Fruit fly (Drosophila melanogaster) whole organism, prepupa: ENCODE measurements around the gene CG13056.

Experiments used
- CG10669 ChIP-seq: fragments of 200-800 bp; sonication (Bioruptor generic); optimal IDR thresholded peaks from 3 replicates; lab custom pipeline; 2018; ENCODE audit warnings: missing biosample characterization, mild to moderate bottlenecking, missing genetic modification characterization, moderate library complexity
- CG11294 ChIP-seq: fragments of 200-800 bp; sonication (Bioruptor generic); IDR thresholded peaks from 2 replicates; pipeline ENCODE4 v1.3.6; 2022; ENCODE audit warnings: missing biosample characterization, missing genetic modification characterization
- CG15336 ChIP-seq: fragments of 200-800 bp; sonication (Bioruptor generic); IDR thresholded peaks from 2 replicates; pipeline ENCODE4 v1.3.6; 2022; ENCODE audit warnings: missing biosample characterization, missing genetic modification characterization
- CG1621 ChIP-seq: fragments of 200-800 bp; sonication (Bioruptor generic); optimal IDR thresholded peaks from 3 replicates; lab custom pipeline; 2018; ENCODE audit warnings: missing biosample characterization, mild to moderate bottlenecking, missing genetic modification characterization
- CG16779 ChIP-seq: fragments of 200-800 bp; sonication (Bioruptor generic); optimal IDR thresholded peaks from 3 replicates; lab custom pipeline; 2017; ENCODE audit warnings: missing biosample characterization, mild to moderate bottlenecking, missing genetic modification characterization
- CG3032 ChIP-seq: fragments of 200-800 bp; optimal IDR thresholded peaks from 2 replicates; lab custom pipeline; 2019; ENCODE audit warnings: missing biosample characterization, mild to moderate bottlenecking, missing genetic modification characterization, moderate library complexity
- CG31627 ChIP-seq: fragments of 200-800 bp; sonication (Bioruptor generic); optimal IDR thresholded peaks from 3 replicates; lab custom pipeline; 2016; ENCODE audit warnings: missing biosample characterization, missing genetic modification characterization
- CG32006 ChIP-seq: fragments of 200-800 bp; sonication (Bioruptor generic); optimal IDR thresholded peaks from 3 replicates; lab custom pipeline; 2017; ENCODE audit warnings: missing biosample characterization, mild to moderate bottlenecking, missing genetic modification characterization
- CG34406 ChIP-seq: fragments of 200-800 bp; sonication (Bioruptor generic); optimal IDR thresholded peaks from 3 replicates; lab custom pipeline; 2016; ENCODE audit warnings: missing biosample characterization, missing genetic modification characterization
- CG6163 ChIP-seq: fragments of 200-800 bp; sonication (Bioruptor generic); IDR thresholded peaks from 3 replicates; pipeline ENCODE4 v1.3.6; 2022; ENCODE audit warnings: missing biosample characterization, missing genetic modification characterization
- CG6276 ChIP-seq: fragments of 200-800 bp; sonication (Bioruptor generic); optimal IDR thresholded peaks from 2 replicates; lab custom pipeline; 2017; ENCODE audit warnings: missing biosample characterization, mild to moderate bottlenecking, missing genetic modification characterization
- CG6792 ChIP-seq: fragments of 200-800 bp; sonication (Bioruptor generic); optimal IDR thresholded peaks from 3 replicates; lab custom pipeline; 2016; ENCODE audit warnings: missing biosample characterization, missing genetic modification characterization
- CG6854 ChIP-seq: fragments of 200-800 bp; sonication (Bioruptor generic); optimal IDR thresholded peaks from 2 replicates; lab custom pipeline; 2017; ENCODE audit warnings: missing biosample characterization, mild to moderate bottlenecking, missing genetic modification characterization
- CG8119 ChIP-seq: fragments of 200-800 bp; sonication (Bioruptor generic); IDR thresholded peaks from 3 replicates; pipeline ENCODE4 v1.3.6; 2022; ENCODE audit warnings: missing biosample characterization, missing genetic modification characterization
- CG8319 ChIP-seq: fragments of 200-800 bp; sonication (Bioruptor generic); optimal IDR thresholded peaks from 3 replicates; lab custom pipeline; 2016; ENCODE audit warnings: missing biosample characterization, missing genetic modification characterization
- CG9139 ChIP-seq: fragments of 200-800 bp; sonication (Bioruptor generic); optimal IDR thresholded peaks from 3 replicates; lab custom pipeline; 2017; ENCODE audit warnings: missing biosample characterization, mild to moderate bottlenecking, missing genetic modification characterization
- Eip78C ChIP-seq: fragments of 200-800 bp; sonication (Bioruptor generic); peaks from one replicate; lab custom pipeline; 2016; ENCODE audit warnings: missing biosample characterization, missing genetic modification characterization
- Ets21C ChIP-seq: fragments of 200-800 bp; sonication (Bioruptor generic); optimal IDR thresholded peaks from 3 replicates; lab custom pipeline; 2016; ENCODE audit warnings: missing biosample characterization, missing genetic modification characterization
- Ets96B ChIP-seq: fragments of 200-800 bp; optimal IDR thresholded peaks from 2 replicates; lab custom pipeline; 2019; ENCODE audit warnings: missing biosample characterization, mild to moderate bottlenecking, missing genetic modification characterization, moderate library complexity
- Hr38 ChIP-seq: sonication (Bioruptor generic); optimal IDR thresholded peaks from 2 replicates; lab custom pipeline; 2016; ENCODE audit warnings: missing biosample characterization, missing genetic modification characterization
- Hr39 ChIP-seq: fragments of 200-800 bp; sonication (Bioruptor generic); optimal IDR thresholded peaks from 2 replicates; lab custom pipeline; 2016; ENCODE audit warnings: missing biosample characterization, missing genetic modification characterization
- Lpt ChIP-seq: fragments of 200-800 bp; sonication (Bioruptor generic); optimal IDR thresholded peaks from 3 replicates; lab custom pipeline; 2016; ENCODE audit warnings: missing biosample characterization, missing genetic modification characterization
- OdsH ChIP-seq: fragments of 200-800 bp; sonication (Bioruptor generic); optimal IDR thresholded peaks from 3 replicates; lab custom pipeline; 2016; ENCODE audit warnings: missing biosample characterization, missing genetic modification characterization
- Smox ChIP-seq: fragments of 200-800 bp; sonication (Bioruptor generic); optimal IDR thresholded peaks from 3 replicates; lab custom pipeline; 2016; ENCODE audit warnings: missing biosample characterization, missing genetic modification characterization
- Sox14 ChIP-seq: fragments of 200-800 bp; sonication (Bioruptor generic); optimal IDR thresholded peaks from 3 replicates; lab custom pipeline; 2016; ENCODE audit warnings: missing biosample characterization, missing genetic modification characterization
- acj6 ChIP-seq: fragments of 200-800 bp; sonication (Bioruptor generic); optimal IDR thresholded peaks from 3 replicates; lab custom pipeline; 2016; ENCODE audit warnings: missing biosample characterization, missing genetic modification characterization
- cyc ChIP-seq: fragments of 200-800 bp; sonication (Bioruptor generic); optimal IDR thresholded peaks from 3 replicates; lab custom pipeline; 2016; ENCODE audit warnings: missing biosample characterization, missing genetic modification characterization
- dac ChIP-seq: fragments of 200-800 bp; sonication (Bioruptor generic); optimal IDR thresholded peaks from 2 replicates; lab custom pipeline; 2017; ENCODE audit warnings: missing biosample characterization, mild to moderate bottlenecking, missing genetic modification characterization
- dsx ChIP-seq: fragments of 200-800 bp; optimal IDR thresholded peaks from 3 replicates; lab custom pipeline; 2019; ENCODE audit warnings: missing biosample characterization, mild to moderate bottlenecking, missing genetic modification characterization, moderate library complexity; ENCODE audit not compliant: poor library complexity, severe bottlenecking
- eg ChIP-seq: fragments of 200-800 bp; sonication (Bioruptor generic); IDR thresholded peaks from 3 replicates; pipeline ENCODE4 v1.3.6; 2022; ENCODE audit warnings: missing biosample characterization, missing genetic modification characterization
- fd59A ChIP-seq: fragments of 200-800 bp; sonication (Bioruptor generic); optimal IDR thresholded peaks from 2 replicates; lab custom pipeline; 2017; ENCODE audit warnings: missing biosample characterization, mild to moderate bottlenecking, missing genetic modification characterization, missing genetic modification reagents
- fd85E ChIP-seq: fragments of 200-800 bp; sonication (Bioruptor generic); optimal IDR thresholded peaks from 3 replicates; lab custom pipeline; 2016; ENCODE audit warnings: missing biosample characterization, missing genetic modification characterization
- net ChIP-seq: fragments of 200-800 bp; sonication (Bioruptor generic); optimal IDR thresholded peaks from 3 replicates; lab custom pipeline; 2016; ENCODE audit warnings: missing biosample characterization, missing genetic modification characterization
- pdm3 ChIP-seq: fragments of 200-800 bp; sonication (Bioruptor generic); optimal IDR thresholded peaks from 3 replicates; lab custom pipeline; 2016; ENCODE audit warnings: missing biosample characterization, missing genetic modification characterization
- ss ChIP-seq, 2 experiments: fragments of 200-800 bp; sonication (Bioruptor generic); optimal IDR thresholded peaks; 2 replicates in 1 of 2; 3 replicates in 1 of 2; lab custom pipeline; 2017 to 2018; ENCODE audit warnings: mild to moderate bottlenecking in 2 of 2, missing biosample characterization in 2 of 2, missing genetic modification characterization in 2 of 2, moderate library complexity in 1 of 2
- svp ChIP-seq: fragments of 200-800 bp; sonication (Bioruptor generic); peaks from one replicate; lab custom pipeline; 2016; ENCODE audit warnings: missing biosample characterization, missing genetic modification characterization
- topi ChIP-seq: fragments of 200-800 bp; sonication (Bioruptor generic); optimal IDR thresholded peaks from 3 replicates; lab custom pipeline; 2016; ENCODE audit warnings: missing biosample characterization, missing genetic modification characterization
- vri ChIP-seq: fragments of 200-800 bp; sonication (Bioruptor generic); optimal IDR thresholded peaks from 3 replicates; lab custom pipeline; 2016; ENCODE audit warnings: missing biosample characterization, mild to moderate bottlenecking, missing genetic modification characterization

Gene CG13056

DNA sequence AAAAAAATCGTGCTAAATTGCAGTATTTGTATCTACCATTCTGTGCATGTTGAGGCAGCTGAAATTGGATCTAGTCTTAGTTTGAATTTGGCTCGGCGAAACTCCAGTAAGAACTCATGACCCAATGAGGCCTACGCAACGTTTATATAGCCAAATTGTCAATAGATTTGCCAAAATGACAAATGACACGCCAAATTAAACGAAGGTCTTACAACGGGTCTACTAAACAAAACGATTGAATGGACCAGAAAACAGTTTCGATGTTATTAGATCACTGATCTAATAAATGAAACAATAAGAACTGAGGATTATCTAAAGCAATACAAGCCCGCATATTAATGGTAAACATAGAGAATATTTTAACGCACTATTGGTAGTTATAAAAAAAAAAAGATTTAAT is 11.9 kb upstream of the CG13056 start, which contains the start of gene CG42718:
Gene CG42718, minus strand, starts transcription at position 101 of the 400 bp plus-strand sequence.
- TF ChIP-seq CG6276 (GFP tag; lab: Kevin White, UChicago) (no peak), fd59A (GFP tag; lab: Kevin White, UChicago) (no peak), ss (GFP tag; optimal IDR thresholded peaks at IDR 0.05; lab: Kevin White, UChicago) (no peak), CG16779 (no peak), dsx (no peak), acj6 (GFP tag; lab: Kevin White, UChicago) (no peak), CG6792 (GFP tag; lab: Kevin White, UChicago) (no peak), fd85E (GFP tag; lab: Kevin White, UChicago) (no peak), Lpt (GFP tag; lab: Kevin White, UChicago) (no peak), dac (GFP tag; lab: Kevin White, UChicago) (no peak)

- no peak for TF ChIP-seq CG34406
- TF ChIP-seq CG31627 (GFP tag; lab: Kevin White, UChicago): no peak
- no peak for TF ChIP-seq CG10669 (GFP tag; lab: Kevin White, UChicago)
- no peak for TF ChIP-seq CG8319 (GFP tag; lab: Kevin White, UChicago)
- TF ChIP-seq Hr38 (GFP tag; lab: Kevin White, UChicago): no peak
- no peak for TF ChIP-seq Eip78C (GFP tag; lab: Kevin White, UChicago)
- no peak for TF ChIP-seq CG6163 (GFP tag; lab: Robert Waterston, UW)
- TF ChIP-seq CG9139: no peak
- no peak for TF ChIP-seq CG15336 (GFP tag; lab: Robert Waterston, UW)
- TF ChIP-seq CG3032 (tag; lab: Kevin White, UChicago): no peak
- TF ChIP-seq Ets96B: no peak
- TF ChIP-seq OdsH (GFP tag; lab: Kevin White, UChicago): no peak
- TF ChIP-seq dac (GFP tag; lab: Kevin White, UChicago): no peak
- TF ChIP-seq vri (GFP tag; lab: Kevin White, UChicago): no peak
- TF ChIP-seq CG6854 (GFP tag; lab: Kevin White, UChicago): no peak
- no peak for TF ChIP-seq CG32006
- no peak for TF ChIP-seq ss (GFP tag; optimal IDR thresholded peaks at IDR 0.05; lab: Kevin White, UChicago)
- no peak for TF ChIP-seq net (GFP tag; lab: Kevin White, UChicago)
- TF ChIP-seq, all 60 proteins: peak for 0
Observed at dm6 chr3L:16323372-16323771, 9.7 kb upstream of the CG13056 start, which contains the start of gene CG13059. Gene CG13059 (plus strand): TSS chr3L:16323672.

dm6 chr3L:16326657-16327056 is 6.5 kb upstream of the CG13056 start, which contains the start of the genes CG13040 and CG13039:
Gene CG13040 (minus strand): TSS chr3L:16326757.
Gene CG13039 (minus strand): TSS chr3L:16326762.
- no peak for TF ChIP-seq fd85E (GFP tag; lab: Kevin White, UChicago)
- TF ChIP-seq CG8319 (GFP tag; lab: Kevin White, UChicago): no peak
- TF ChIP-seq topi: no peak
- TF ChIP-seq CG16779: no peak

DNA sequence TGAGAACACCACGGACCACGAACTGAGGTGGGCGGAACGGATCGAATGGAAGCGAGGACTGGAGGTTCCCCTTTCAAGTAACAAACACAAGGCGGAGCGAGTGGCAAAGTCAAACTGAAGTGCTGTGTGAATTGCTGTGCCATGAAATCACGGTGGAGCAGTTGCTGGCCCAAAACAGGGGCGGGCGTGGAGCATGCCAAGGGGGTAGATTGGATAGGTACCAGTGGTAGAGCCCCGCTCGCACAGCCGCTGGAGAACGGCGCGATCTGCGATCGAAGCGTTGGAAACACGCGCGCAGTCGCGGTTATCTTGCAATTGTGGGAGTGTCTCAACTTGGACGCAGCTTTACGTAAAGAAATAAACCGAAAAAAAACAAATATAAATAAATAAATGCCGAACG is 5.3 kb upstream of the CG13056 start, which contains the start of gene CG13038:
Gene CG13038, minus strand, starts transcription at position 118 of the 400 bp plus-strand sequence.
- TF ChIP-seq Hr38 (GFP tag; lab: Kevin White, UChicago) (no peak), CG8319 (GFP tag; lab: Kevin White, UChicago) (no peak), ss (GFP tag; optimal IDR thresholded peaks at IDR 0.05; lab: Kevin White, UChicago) (peak in 1 of 2 experiments; percentile 15), CG15336 (GFP tag; lab: Robert Waterston, UW) (no peak), eg (GFP tag; lab: Robert Waterston, UW) (peak; percentile 48), cyc (GFP tag; lab: Kevin White, UChicago) (no peak), svp (GFP tag; lab: Kevin White, UChicago) (peak; percentile 16), dac (GFP tag; lab: Kevin White, UChicago) (no peak), CG6163 (GFP tag; lab: Robert Waterston, UW) (0 out of 3 replicates have a peak, but pooled peaks have one; percentile 27)
- TF ChIP-seq, all 60 proteins: peak for 4

DNA sequence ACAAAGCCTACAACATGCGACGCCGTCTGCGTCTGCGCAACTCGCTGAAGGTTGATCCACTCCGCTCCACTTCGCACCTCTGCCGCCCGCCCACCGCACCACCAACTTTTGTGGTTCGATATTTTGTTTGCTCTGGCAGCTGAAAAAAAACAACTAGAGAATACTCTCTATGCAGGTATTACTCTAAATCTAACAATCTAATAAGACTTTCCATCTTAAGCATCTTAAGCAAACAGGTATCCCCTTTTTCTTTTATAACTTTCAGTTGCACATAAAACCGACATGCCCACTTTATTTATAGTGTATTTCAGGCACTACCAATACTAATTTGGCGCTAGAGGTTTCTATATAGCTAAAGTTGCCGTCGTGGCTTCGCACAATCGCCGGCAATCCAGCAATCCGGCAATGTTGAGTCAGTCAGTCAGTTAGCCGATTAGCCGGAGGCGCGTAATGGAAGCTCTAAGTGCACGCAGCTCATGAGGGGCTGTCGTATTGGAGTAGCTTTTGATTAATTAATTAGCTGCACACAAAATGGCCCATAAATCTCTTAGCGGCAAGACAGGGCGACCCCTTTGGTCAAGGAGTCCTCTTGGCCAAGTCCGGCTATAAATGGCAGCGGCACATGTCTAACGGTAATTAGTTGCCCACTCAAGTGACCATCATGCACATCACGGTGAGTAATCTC is 4.8 kb upstream of the CG13056 start, which contains the start of gene CG13058:
Gene CG13058, plus strand, starts transcription at position 635 of the 685 bp plus-strand sequence.
- TF ChIP-seq CG11294 (GFP tag; lab: Robert Waterston, UW) (peak; percentile 48; the same call in 1 of the 2 replicates), Hr39 (GFP tag; lab: Kevin White, UChicago) (no peak), CG15336 (GFP tag; lab: Robert Waterston, UW) (peak; percentile 93), topi (no peak), CG6792 (GFP tag; lab: Kevin White, UChicago) (peak; percentile 21), pdm3 (GFP tag; lab: Kevin White, UChicago) (peak; percentile 73), Smox (GFP tag; lab: Kevin White, UChicago) (no peak), CG8119 (GFP tag; lab: Robert Waterston, UW) (peak; percentile 89), net (GFP tag; lab: Kevin White, UChicago) (peak; percentile 72), CG1621 (tag; lab: Kevin White, UChicago) (peak; percentile 15), cyc (GFP tag; lab: Kevin White, UChicago) (no peak), CG3032 (tag; lab: Kevin White, UChicago) (peak; percentile 32), CG16779 (peak; percentile 10), Ets21C (GFP tag; lab: Kevin White, UChicago) (no peak), fd59A (GFP tag; lab: Kevin White, UChicago) (peak; percentile 61), CG10669 (GFP tag; lab: Kevin White, UChicago) (peak; percentile 62), Lpt (GFP tag; lab: Kevin White, UChicago) (peak; percentile 65), CG9139 (no peak), Hr38 (GFP tag; lab: Kevin White, UChicago) (peak; percentile 5), acj6 (GFP tag; lab: Kevin White, UChicago) (peak; percentile 50), OdsH (GFP tag; lab: Kevin White, UChicago) (peak; percentile 55), CG6163 (GFP tag; lab: Robert Waterston, UW) (0 out of 3 replicates have a peak, but pooled peaks have one; percentile 42), Eip78C (GFP tag; lab: Kevin White, UChicago) (peak; percentile 70), Sox14 (GFP tag; lab: Kevin White, UChicago) (peak; percentile 39)
